Fruit fly (Drosophila melanogaster) whole organism, embryonic: ENCODE measurements around the gene tmod.

Source experiments
- Ada2b ChIP-seq: fragments of 200-800 bp; sonication (Bioruptor generic); IDR thresholded peaks from 2 replicates; pipeline ENCODE4 v1.3.6; 2022; ENCODE audit warnings: missing biosample characterization, missing genetic modification characterization
- B-H1 ChIP-seq: fragments of 200-800 bp; sonication (Bioruptor generic); IDR thresholded peaks from 3 replicates; pipeline ENCODE4 v1.3.6; 2022; ENCODE audit warnings: missing biosample characterization, missing genetic modification characterization
- Bgb ChIP-seq: fragments of 200-800 bp; sonication (Bioruptor generic); IDR thresholded peaks from 2 replicates; pipeline ENCODE4 v1.3.6; 2022; ENCODE audit warnings: missing biosample characterization, missing genetic modification characterization; ENCODE audit not compliant: partially characterized antibody
- CG10147 ChIP-seq: fragments of 200-800 bp; sonication (Bioruptor generic); optimal IDR thresholded peaks from 2 replicates; lab custom pipeline; 2019; ENCODE audit warnings: missing biosample characterization, mild to moderate bottlenecking, missing genetic modification characterization, moderate library complexity
- CG11504 ChIP-seq: fragments of 200-800 bp; sonication (Bioruptor generic); optimal IDR thresholded peaks from 3 replicates; lab custom pipeline; 2019; ENCODE audit warnings: missing biosample characterization, mild to moderate bottlenecking, missing genetic modification characterization, moderate library complexity
- CG13424 ChIP-seq: fragments of 200-800 bp; sonication (Bioruptor generic); optimal IDR thresholded peaks from 2 replicates; lab custom pipeline; 2019; ENCODE audit warnings: missing biosample characterization, mild to moderate bottlenecking, missing genetic modification characterization, moderate library complexity
- CG13894 ChIP-seq: fragments of 200-800 bp; sonication (Bioruptor generic); optimal IDR thresholded peaks from 3 replicates; lab custom pipeline; 2018; ENCODE audit warnings: missing biosample characterization, mild to moderate bottlenecking, missing genetic modification characterization, moderate library complexity
- CG14050 ChIP-seq: fragments of 200-800 bp; sonication (Bioruptor generic); IDR thresholded peaks from 3 replicates; pipeline ENCODE4 v1.3.6; 2022; ENCODE audit warnings: missing biosample characterization, missing genetic modification characterization
- CG15269 ChIP-seq: fragments of 200-800 bp; sonication (Bioruptor generic); optimal IDR thresholded peaks from 2 replicates; lab custom pipeline; 2018; ENCODE audit warnings: missing biosample characterization, mild to moderate bottlenecking, missing genetic modification characterization, moderate library complexity
- CG15479 ChIP-seq: fragments of 200-800 bp; sonication (Bioruptor generic); optimal IDR thresholded peaks from 3 replicates; lab custom pipeline; 2019; ENCODE audit warnings: missing biosample characterization, mild to moderate bottlenecking, missing genetic modification characterization, moderate library complexity
- CG15514 ChIP-seq: fragments of 200-800 bp; sonication (Bioruptor generic); optimal IDR thresholded peaks from 3 replicates; lab custom pipeline; 2017; ENCODE audit warnings: missing biosample characterization, missing genetic modification characterization, mild to moderate bottlenecking, moderate library complexity, missing genetic modification reagents
- CG15696 ChIP-seq: fragments of 200-800 bp; sonication (Bioruptor generic); optimal IDR thresholded peaks from 2 replicates; lab custom pipeline; 2019; ENCODE audit warnings: missing biosample characterization, mild to moderate bottlenecking, missing genetic modification characterization, moderate library complexity
- CG18011 ChIP-seq: fragments of 200-800 bp; sonication (Bioruptor generic); optimal IDR thresholded peaks from 2 replicates; lab custom pipeline; 2017; ENCODE audit warnings: missing biosample characterization, missing genetic modification characterization, mild to moderate bottlenecking, moderate library complexity, missing genotype
- CG31388 ChIP-seq: fragments of 200-800 bp; sonication (Bioruptor generic); optimal IDR thresholded peaks from 2 replicates; lab custom pipeline; 2016; ENCODE audit warnings: missing biosample characterization, missing genetic modification characterization
- CG34422 ChIP-seq: fragments of 200-800 bp; sonication (Bioruptor generic); IDR thresholded peaks from 3 replicates; pipeline ENCODE4 v1.3.6; 2022; ENCODE audit warnings: missing biosample characterization, missing genetic modification characterization
- CG4328 ChIP-seq: fragments of 200-800 bp; sonication (Bioruptor generic); optimal IDR thresholded peaks from 3 replicates; lab custom pipeline; 2017; ENCODE audit warnings: missing biosample characterization, missing genetic modification reagents, missing genetic modification characterization
- CG4617 ChIP-seq: fragments of 200-800 bp; sonication (Bioruptor generic); optimal IDR thresholded peaks from 3 replicates; lab custom pipeline; 2016; ENCODE audit warnings: missing biosample characterization, missing genetic modification characterization, borderline replicate concordance
- CG5180 ChIP-seq: fragments of 200-800 bp; sonication (Bioruptor generic); optimal IDR thresholded peaks from 3 replicates; lab custom pipeline; 2017; ENCODE audit warnings: missing biosample characterization, missing genetic modification characterization, mild to moderate bottlenecking, moderate library complexity, missing genetic modification reagents
- CG6765 ChIP-seq: fragments of 200-800 bp; sonication (Bioruptor generic); optimal IDR thresholded peaks from 3 replicates; lab custom pipeline; 2017; ENCODE audit warnings: missing biosample characterization, mild to moderate bottlenecking, missing genetic modification characterization
- CG6813 ChIP-seq: fragments of 200-800 bp; sonication (Bioruptor generic); optimal IDR thresholded peaks from 2 replicates; lab custom pipeline; 2017; ENCODE audit warnings: missing biosample characterization, missing genetic modification characterization, mild to moderate bottlenecking, moderate library complexity, missing genetic modification reagents
- CG7556 ChIP-seq: fragments of 200-800 bp; sonication (Bioruptor generic); optimal IDR thresholded peaks from 2 replicates; lab custom pipeline; 2017; ENCODE audit warnings: missing biosample characterization, mild to moderate bottlenecking, missing genetic modification characterization
- CG7786 ChIP-seq: fragments of 200-800 bp; sonication (Bioruptor generic); optimal IDR thresholded peaks from 2 replicates; lab custom pipeline; 2016; ENCODE audit warnings: missing biosample characterization, missing genetic modification characterization
- CG7963 ChIP-seq: fragments of 200-800 bp; sonication (Bioruptor generic); IDR thresholded peaks from 3 replicates; pipeline ENCODE4 v1.3.6; 2022; ENCODE audit warnings: missing biosample characterization, missing genetic modification characterization; ENCODE audit not compliant: partially characterized antibody
- CG8944 ChIP-seq: fragments of 200-800 bp; sonication (Bioruptor generic); optimal IDR thresholded peaks from 3 replicates; lab custom pipeline; 2016; ENCODE audit warnings: missing biosample characterization, missing genetic modification characterization
- Elba2 ChIP-seq: fragments of 200-800 bp; sonication (Bioruptor generic); optimal IDR thresholded peaks from 3 replicates; lab custom pipeline; 2016; ENCODE audit warnings: missing biosample characterization, missing genetic modification characterization
- GATAe ChIP-seq: fragments of 200-800 bp; sonication (Bioruptor generic); conservative IDR thresholded peaks from 2 replicates; pipeline ENCODE4 v1.3.6; 2022; ENCODE audit warnings: missing biosample characterization, missing genetic modification characterization
- Hey ChIP-seq: fragments of 200-800 bp; sonication (Bioruptor generic); optimal IDR thresholded peaks from 3 replicates; lab custom pipeline; 2018; ENCODE audit warnings: missing biosample characterization, mild to moderate bottlenecking, missing genetic modification characterization
- Hr51 ChIP-seq, 2 experiments: fragments of 200-800 bp; sonication (Bioruptor generic); optimal IDR thresholded peaks; 2 replicates in 1 of 2; 3 replicates in 1 of 2; lab custom pipeline; 2016 to 2018; ENCODE audit warnings: missing biosample characterization in 2 of 2, missing genetic modification characterization in 2 of 2, mild to moderate bottlenecking in 1 of 2, moderate library complexity in 1 of 2
- MBD-R2 ChIP-seq: fragments of 200-800 bp; sonication (Bioruptor generic); IDR thresholded peaks from 2 replicates; pipeline ENCODE4 v1.3.6; 2022; ENCODE audit warnings: missing biosample characterization, missing genetic modification characterization
- Med ChIP-seq: fragments of 200-800 bp; sonication (Bioruptor generic); peaks from one replicate; lab custom pipeline; 2016; ENCODE audit warnings: missing biosample characterization, missing genetic modification characterization, mild to moderate bottlenecking, inconsistent platforms, moderate library complexity
- Oaz ChIP-seq: fragments of 200-800 bp; sonication (Bioruptor generic); IDR thresholded peaks from 2 replicates; pipeline ENCODE4 v1.3.6; 2022; ENCODE audit warnings: missing biosample characterization, missing genetic modification characterization
- Sox102F ChIP-seq: fragments of 200-800 bp; sonication (Bioruptor generic); optimal IDR thresholded peaks from 2 replicates; lab custom pipeline; 2018; ENCODE audit warnings: missing biosample characterization, mild to moderate bottlenecking, missing genetic modification characterization, moderate library complexity
- Sry-δ ChIP-seq: fragments of 200-800 bp; sonication (Bioruptor generic); optimal IDR thresholded peaks from 2 replicates; lab custom pipeline; 2016; ENCODE audit warnings: missing biosample characterization, missing genetic modification characterization
- Ssrp ChIP-seq: fragments of 200-800 bp; sonication (Bioruptor generic); optimal IDR thresholded peaks from 2 replicates; lab custom pipeline; 2018; ENCODE audit warnings: missing biosample characterization, mild to moderate bottlenecking, missing genetic modification characterization, moderate library complexity
- al ChIP-seq: fragments of 200-800 bp; sonication (Bioruptor generic); IDR thresholded peaks from 2 replicates; pipeline ENCODE4 v1.3.6; 2022; ENCODE audit warnings: missing biosample characterization, missing genetic modification characterization
- cas ChIP-seq: fragments of 200-800 bp; sonication (Bioruptor generic); IDR thresholded peaks from 2 replicates; pipeline ENCODE4 v1.3.6; 2022; ENCODE audit warnings: missing biosample characterization, missing genetic modification characterization
- caup ChIP-seq: fragments of 200-800 bp; sonication (Bioruptor generic); optimal IDR thresholded peaks from 3 replicates; lab custom pipeline; 2017; ENCODE audit warnings: missing biosample characterization, mild to moderate bottlenecking, missing genetic modification characterization, moderate library complexity; ENCODE audit not compliant: severe bottlenecking
- chm ChIP-seq: fragments of 200-800 bp; sonication (Bioruptor generic); IDR thresholded peaks from 2 replicates; pipeline ENCODE4 v1.3.6; 2022; ENCODE audit warnings: missing biosample characterization, missing genetic modification characterization
- da ChIP-seq: fragments of 200-800 bp; sonication (Bioruptor generic); optimal IDR thresholded peaks from 2 replicates; lab custom pipeline; 2016; ENCODE audit warnings: missing biosample characterization, missing genetic modification characterization
- dpn ChIP-seq, 2 experiments: fragments of 200-800 bp; sonication (Bioruptor generic); optimal IDR thresholded peaks; 3 replicates each; lab custom pipeline; 2016; ENCODE audit warnings: missing biosample characterization in 2 of 2, missing genetic modification characterization in 2 of 2
- grn ChIP-seq: fragments of 200-800 bp; sonication (Bioruptor generic); optimal IDR thresholded peaks from 3 replicates; lab custom pipeline; 2017; ENCODE audit warnings: missing biosample characterization, missing genetic modification characterization
- lmd ChIP-seq: fragments of 200-800 bp; sonication (Bioruptor generic); IDR thresholded peaks from 2 replicates; pipeline ENCODE4 v1.3.6; 2022; ENCODE audit warnings: missing biosample characterization, missing genetic modification characterization
- pita ChIP-seq: fragments of 200-800 bp; sonication (Bioruptor generic); optimal IDR thresholded peaks from 2 replicates; lab custom pipeline; 2017; ENCODE audit warnings: missing biosample characterization, mild to moderate bottlenecking, missing genetic modification characterization
- ro ChIP-seq: fragments of 200-800 bp; sonication (Bioruptor generic); IDR thresholded peaks from 2 replicates; pipeline ENCODE4 v1.3.6; 2022; ENCODE audit warnings: missing biosample characterization, missing genetic modification characterization
- row ChIP-seq: fragments of 200-800 bp; sonication (Bioruptor generic); IDR thresholded peaks from 3 replicates; pipeline ENCODE4 v1.3.6; 2022; ENCODE audit warnings: missing biosample characterization, missing genetic modification characterization
- sc ChIP-seq, 3 experiments: fragments of >200 bp in 2 of 3; fragments of 200-800 bp in 1 of 3; sonication (Bioruptor generic) in 1 of 3; optimal IDR thresholded peaks; 2 replicates in 2 of 3; 3 replicates in 1 of 3; lab custom pipeline; 2017; ENCODE audit warnings: mild to moderate bottlenecking in 1 of 3, missing biosample characterization in 1 of 3, missing genetic modification characterization in 1 of 3, missing genetic modification reagents in 1 of 3
- sim ChIP-seq: fragments of 200-800 bp; sonication (Bioruptor generic); IDR thresholded peaks from 2 replicates; pipeline ENCODE4 v1.3.6; 2022; ENCODE audit warnings: missing biosample characterization, missing genetic modification characterization
- sob ChIP-seq: fragments of 200-800 bp; sonication (Bioruptor generic); IDR thresholded peaks from 2 replicates; pipeline ENCODE4 v1.3.6; 2022; ENCODE audit warnings: missing biosample characterization, missing genetic modification characterization
- sr ChIP-seq: fragments of 200-800 bp; sonication (Bioruptor generic); IDR thresholded peaks from 3 replicates; pipeline ENCODE4 v1.3.6; 2022; ENCODE audit warnings: missing biosample characterization, missing genetic modification characterization
- stc ChIP-seq: fragments of 200-800 bp; sonication (Bioruptor generic); IDR thresholded peaks from 2 replicates; pipeline ENCODE4 v1.3.6; 2022; ENCODE audit warnings: missing biosample characterization, missing genetic modification characterization

The tmod gene

DNA sequence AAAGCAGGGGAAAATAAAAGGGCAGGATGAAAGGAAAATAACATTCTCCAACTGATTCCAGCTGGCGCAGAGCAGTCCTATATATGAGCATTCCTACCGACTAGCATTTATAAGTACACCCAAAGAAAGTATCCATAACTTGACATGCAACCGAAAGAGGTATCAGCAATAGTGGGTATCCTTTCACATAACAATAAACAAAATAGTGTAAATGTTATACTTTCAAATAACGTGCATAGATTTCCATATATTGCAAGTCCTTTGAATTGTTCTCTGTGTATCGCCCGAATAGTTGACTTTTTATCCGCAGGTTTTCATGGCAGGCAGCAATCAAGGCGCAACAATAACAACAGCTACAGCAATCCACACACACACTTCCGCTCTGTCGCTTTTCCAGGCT is 17.6 kb downstream of the tmod start (continued):
- TF ChIP-seq Hr51 (GFP tag; optimal IDR thresholded peaks at IDR 0.05; lab: Kevin White, UChicago) (peak in 1 of 2 experiments; percentile 41), grn (GFP tag; lab: Kevin White, UChicago) (no peak), CG14050 (GFP tag; lab: Robert Waterston, UW) (no peak), CG4617 (GFP tag; lab: Kevin White, UChicago) (no peak), B-H1 (no peak), sob (GFP tag; lab: Robert Waterston, UW) (peak; percentile 34; the same call in 1 of the 2 replicates), CG15696 (no peak), cas (GFP tag; lab: Robert Waterston, UW) (no peak), pita (no peak), ro (GFP tag; lab: Robert Waterston, UW) (no peak), CG10147 (peak; percentile 4), Med (GFP tag; lab: Kevin White, UChicago) (peak; percentile 81), Bgb (GFP tag; lab: Robert Waterston, UW) (no peak), Oaz (GFP tag; lab: Robert Waterston, UW) (no peak), MBD-R2 (GFP tag; lab: Robert Waterston, UW) (no peak), CG7556 (GFP tag; lab: Kevin White, UChicago) (peak; percentile 41), sc (optimal IDR thresholded peaks at IDR 0.05; lab: Kevin White, UChicago) (no peak), sc (GFP tag; optimal IDR thresholded peaks at IDR 0.05; lab: Kevin White, UChicago) (no peak), CG7963 (GFP tag; lab: Robert Waterston, UW) (no peak), CG11504 (tag; lab: Kevin White, UChicago) (peak; percentile 35), CG15514 (GFP tag; lab: Kevin White, UChicago) (peak; percentile 31), dpn (GFP tag; optimal IDR thresholded peaks at IDR 0.05; lab: Kevin White, UChicago) (peak in 1 of 2 experiments; percentile 11), CG13424 (tag; lab: Kevin White, UChicago) (no peak), stc (GFP tag; lab: Robert Waterston, UW) (peak; percentile 12; the same call in 1 of the 2 replicates), row (GFP tag; lab: Robert Waterston, UW) (peak; percentile 53), Sry-δ (GFP tag; lab: Kevin White, UChicago) (no peak), CG13894 (tag; lab: Kevin White, UChicago) (peak; percentile 33), lmd (GFP tag; lab: Robert Waterston, UW) (0 out of 2 replicates have a peak, but pooled peaks have one; percentile 28), CG34422 (GFP tag; lab: Robert Waterston, UW) (no peak), caup (GFP tag; lab: Kevin White, UChicago) (peak; percentile 24), CG6813 (no peak), Sox102F (GFP tag; lab: Kevin White, UChicago) (peak; percentile 20), CG8944 (GFP tag; lab: Kevin White, UChicago) (no peak), sim (GFP tag; lab: Robert Waterston, UW) (no peak), CG4328 (GFP tag; lab: Kevin White, UChicago) (no peak), CG18011 (GFP tag; lab: Kevin White, UChicago) (no peak), al (GFP tag; lab: Robert Waterston, UW) (no peak), da (GFP tag; lab: Kevin White, UChicago) (no peak), Ada2b (GFP tag; lab: Robert Waterston, UW) (peak; percentile 35; the same call in 1 of the 2 replicates), CG6765 (GFP tag; lab: Kevin White, UChicago) (peak; percentile 11), CG5180 (no peak), Hey (tag; lab: Kevin White, UChicago) (no peak), CG15479 (GFP tag; lab: Kevin White, UChicago) (no peak), chm (GFP tag; lab: Robert Waterston, UW) (no peak), Ssrp (tag; lab: Kevin White, UChicago) (no peak), GATAe (no peak), sr (GFP tag; lab: Robert Waterston, UW) (no peak), Elba2 (GFP tag; lab: Kevin White, UChicago) (no peak), CG7786 (GFP tag; lab: Kevin White, UChicago) (no peak), CG31388 (no peak), CG15269 (tag; lab: Kevin White, UChicago) (peak; percentile 21)
